Fruit fly (Drosophila melanogaster) whole organism, embryonic: ENCODE results near the gene Srr.
A peak's percentile ranks its signal among the peaks of the same experiment; 100 is the strongest.

ENCODE experiments used
- Abd-B ChIP-seq: fragments of 200-800 bp; sonication (Bioruptor generic); optimal IDR thresholded peaks from 2 replicates; lab custom pipeline; 2018; ENCODE audit warnings: missing biosample characterization, mild to moderate bottlenecking, missing genetic modification characterization, moderate library complexity
- CG10366 ChIP-seq: fragments of 200-800 bp; sonication (Bioruptor generic); IDR thresholded peaks from 2 replicates; pipeline ENCODE4 v1.3.6; 2022; ENCODE audit warnings: missing biosample characterization, missing genetic modification characterization
- CG10959 ChIP-seq: fragments of 200-800 bp; sonication (Bioruptor generic); IDR thresholded peaks from 2 replicates; pipeline ENCODE4 v1.3.6; 2022; ENCODE audit warnings: missing biosample characterization, missing genetic modification characterization
- CG10979 ChIP-seq: fragments of 200-800 bp; sonication (Bioruptor generic); optimal IDR thresholded peaks from 2 replicates; lab custom pipeline; 2018; ENCODE audit warnings: missing biosample characterization, mild to moderate bottlenecking, missing genetic modification characterization, moderate library complexity
- CG11247 ChIP-seq: fragments of 200-800 bp; sonication (Bioruptor generic); IDR thresholded peaks from 2 replicates; pipeline ENCODE4 v1.3.6; 2022; ENCODE audit warnings: missing biosample characterization, missing genetic modification characterization
- CG11398 ChIP-seq: fragments of 200-800 bp; sonication (Bioruptor generic); optimal IDR thresholded peaks from 2 replicates; lab custom pipeline; 2016; ENCODE audit warnings: missing biosample characterization, missing genetic modification characterization
- CG11695 ChIP-seq: fragments of 200-800 bp; sonication (Bioruptor generic); IDR thresholded peaks from 3 replicates; pipeline ENCODE4 v1.3.6; 2022; ENCODE audit warnings: missing biosample characterization, missing genetic modification characterization
- CG11723 ChIP-seq: fragments of 200-800 bp; sonication (Bioruptor generic); optimal IDR thresholded peaks from 2 replicates; lab custom pipeline; 2017; ENCODE audit warnings: missing biosample characterization, mild to moderate bottlenecking, missing genetic modification characterization
- CG13424 ChIP-seq: fragments of 200-800 bp; sonication (Bioruptor generic); optimal IDR thresholded peaks from 2 replicates; lab custom pipeline; 2019; ENCODE audit warnings: missing biosample characterization, mild to moderate bottlenecking, missing genetic modification characterization, moderate library complexity
- CG13624 ChIP-seq: fragments of 200-800 bp; sonication (Bioruptor generic); optimal IDR thresholded peaks from 2 replicates; lab custom pipeline; 2016; ENCODE audit warnings: missing biosample characterization, missing genetic modification characterization
- CG15011 ChIP-seq: fragments of 200-800 bp; sonication (Bioruptor generic); optimal IDR thresholded peaks from 3 replicates; lab custom pipeline; 2018; ENCODE audit warnings: missing biosample characterization, mild to moderate bottlenecking, missing genetic modification characterization
- CG17328 ChIP-seq: fragments of 200-800 bp; sonication (Bioruptor generic); IDR thresholded peaks from 2 replicates; pipeline ENCODE4 v1.3.6; 2022; ENCODE audit warnings: missing biosample characterization, missing genetic modification characterization
- CG17568 ChIP-seq: fragments of 200-800 bp; sonication (Bioruptor generic); optimal IDR thresholded peaks from 2 replicates; lab custom pipeline; 2018; ENCODE audit warnings: missing biosample characterization, mild to moderate bottlenecking, missing genetic modification characterization, moderate library complexity
- CG2889 ChIP-seq: fragments of 200-800 bp; sonication (Bioruptor generic); IDR thresholded peaks from 3 replicates; pipeline ENCODE4 v1.3.6; 2022; ENCODE audit warnings: missing biosample characterization, missing genetic modification characterization
- CG32772 ChIP-seq: fragments of 200-800 bp; sonication (Bioruptor generic); IDR thresholded peaks from 2 replicates; pipeline ENCODE4 v1.3.6; 2022; ENCODE audit warnings: missing biosample characterization, missing genetic modification characterization
- CG33557 ChIP-seq: fragments of 200-800 bp; sonication (Bioruptor generic); optimal IDR thresholded peaks from 2 replicates; lab custom pipeline; 2019; ENCODE audit warnings: missing biosample characterization, mild to moderate bottlenecking, missing genetic modification characterization, moderate library complexity
- CG43689 ChIP-seq: fragments of 200-800 bp; sonication (Bioruptor generic); IDR thresholded peaks from 2 replicates; pipeline ENCODE4 v1.3.6; 2022; ENCODE audit warnings: missing biosample characterization, missing genetic modification characterization
- CG4854 ChIP-seq: fragments of 200-800 bp; sonication (Bioruptor generic); optimal IDR thresholded peaks from 2 replicates; lab custom pipeline; 2016; ENCODE audit warnings: missing biosample characterization, missing genetic modification characterization, inconsistent platforms
- CG6813 ChIP-seq: fragments of 200-800 bp; sonication (Bioruptor generic); optimal IDR thresholded peaks from 2 replicates; lab custom pipeline; 2017; ENCODE audit warnings: missing biosample characterization, missing genetic modification characterization, mild to moderate bottlenecking, moderate library complexity, missing genetic modification reagents
- CG6854 ChIP-seq: fragments of 200-800 bp; sonication (Bioruptor generic); optimal IDR thresholded peaks from 3 replicates; lab custom pipeline; 2017; ENCODE audit warnings: missing biosample characterization, mild to moderate bottlenecking, missing genetic modification characterization
- CG7357 ChIP-seq: fragments of 200-800 bp; sonication (Bioruptor generic); IDR thresholded peaks from 3 replicates; pipeline ENCODE4 v1.3.6; 2022; ENCODE audit warnings: missing biosample characterization, missing genetic modification characterization
- CG7556 ChIP-seq: fragments of 200-800 bp; sonication (Bioruptor generic); optimal IDR thresholded peaks from 2 replicates; lab custom pipeline; 2017; ENCODE audit warnings: missing biosample characterization, mild to moderate bottlenecking, missing genetic modification characterization
- CG8388 ChIP-seq: fragments of 200-800 bp; sonication (Bioruptor generic); optimal IDR thresholded peaks from 2 replicates; lab custom pipeline; 2019; ENCODE audit warnings: missing biosample characterization, mild to moderate bottlenecking, missing genetic modification characterization, moderate library complexity
- Ets65A ChIP-seq: fragments of 200-800 bp; sonication (Bioruptor generic); peaks from one replicate; lab custom pipeline; 2016; ENCODE audit warnings: missing biosample characterization, missing genetic modification characterization
- Fer1 ChIP-seq: fragments of 200-800 bp; sonication (Bioruptor generic); optimal IDR thresholded peaks from 2 replicates; lab custom pipeline; 2017; ENCODE audit warnings: missing biosample characterization, mild to moderate bottlenecking, missing genetic modification characterization
- Hmr ChIP-seq: fragments of 200-800 bp; sonication (Bioruptor generic); optimal IDR thresholded peaks from 3 replicates; lab custom pipeline; 2017; ENCODE audit warnings: mild to moderate bottlenecking, missing biosample characterization, missing genetic modification reagents, missing genetic modification characterization
- Jarid2 ChIP-seq: fragments of 200-800 bp; sonication (Bioruptor generic); optimal IDR thresholded peaks from 3 replicates; lab custom pipeline; 2017; ENCODE audit warnings: mild to moderate bottlenecking, missing biosample characterization, missing genetic modification reagents, missing genetic modification characterization
- Mrtf ChIP-seq: fragments of 200-800 bp; sonication (Bioruptor generic); IDR thresholded peaks from 3 replicates; pipeline ENCODE4 v1.3.6; 2022; ENCODE audit warnings: missing biosample characterization, missing genetic modification characterization
- Oaz ChIP-seq: fragments of 200-800 bp; sonication (Bioruptor generic); IDR thresholded peaks from 2 replicates; pipeline ENCODE4 v1.3.6; 2022; ENCODE audit warnings: missing biosample characterization, missing genetic modification characterization
- Ssrp ChIP-seq: fragments of 200-800 bp; sonication (Bioruptor generic); optimal IDR thresholded peaks from 2 replicates; lab custom pipeline; 2018; ENCODE audit warnings: missing biosample characterization, mild to moderate bottlenecking, missing genetic modification characterization, moderate library complexity
- bsh ChIP-seq, 2 experiments: fragments of 200-800 bp; sonication (Bioruptor generic); optimal IDR thresholded peaks; 2 replicates each; lab custom pipeline; 2017 to 2018; ENCODE audit warnings: mild to moderate bottlenecking in 2 of 2, missing biosample characterization in 2 of 2, missing genetic modification characterization in 2 of 2, moderate library complexity in 1 of 2
- chif ChIP-seq, 2 experiments: fragments of 200-800 bp; sonication (Bioruptor generic); optimal IDR thresholded peaks; 3 replicates each; lab custom pipeline; 2016; ENCODE audit warnings: missing biosample characterization in 2 of 2, missing genetic modification characterization in 2 of 2
- dpn ChIP-seq, 2 experiments: fragments of 200-800 bp; sonication (Bioruptor generic); optimal IDR thresholded peaks; 3 replicates each; lab custom pipeline; 2016; ENCODE audit warnings: missing biosample characterization in 2 of 2, missing genetic modification characterization in 2 of 2
- fd102C ChIP-seq: fragments of 200-800 bp; sonication (Bioruptor generic); optimal IDR thresholded peaks from 2 replicates; lab custom pipeline; 2018; ENCODE audit warnings: missing biosample characterization, mild to moderate bottlenecking, missing genetic modification characterization, moderate library complexity
- gcm ChIP-seq: fragments of 200-800 bp; sonication (Bioruptor generic); optimal IDR thresholded peaks from 2 replicates; lab custom pipeline; 2019; ENCODE audit warnings: missing biosample characterization, mild to moderate bottlenecking, missing genetic modification characterization, moderate library complexity
- gt ChIP-seq: fragments of 200-800 bp; sonication (Bioruptor generic); IDR thresholded peaks from 2 replicates; pipeline ENCODE4 v1.3.6; 2022; ENCODE audit warnings: missing biosample characterization, missing genetic modification characterization
- her ChIP-seq: fragments of 200-800 bp; sonication (Bioruptor generic); optimal IDR thresholded peaks from 2 replicates; lab custom pipeline; 2016; ENCODE audit warnings: missing biosample characterization, missing genetic modification characterization
- jing ChIP-seq: fragments of 200-800 bp; sonication (Bioruptor generic); optimal IDR thresholded peaks from 2 replicates; lab custom pipeline; 2018; ENCODE audit warnings: missing biosample characterization, mild to moderate bottlenecking, missing genetic modification characterization
- lbe ChIP-seq: fragments of 200-800 bp; sonication (Bioruptor generic); optimal IDR thresholded peaks from 2 replicates; lab custom pipeline; 2016; ENCODE audit warnings: missing biosample characterization, mild to moderate bottlenecking, missing genetic modification characterization
- maf-S ChIP-seq: fragments of 200-800 bp; sonication (Bioruptor generic); optimal IDR thresholded peaks from 2 replicates; lab custom pipeline; 2016; ENCODE audit warnings: missing biosample characterization, missing genetic modification characterization
- mld ChIP-seq: fragments of 200-800 bp; sonication (Bioruptor generic); IDR thresholded peaks from 3 replicates; pipeline ENCODE4 v1.3.6; 2022; ENCODE audit warnings: missing biosample characterization, missing genetic modification characterization; ENCODE audit not compliant: partially characterized antibody
- nom ChIP-seq: fragments of 200-800 bp; sonication (Bioruptor generic); optimal IDR thresholded peaks from 2 replicates; lab custom pipeline; 2017; ENCODE audit warnings: missing biosample characterization, missing genetic modification characterization, mild to moderate bottlenecking, moderate library complexity, missing genetic modification reagents
- oc ChIP-seq: fragments of 200-800 bp; sonication (Bioruptor generic); optimal IDR thresholded peaks from 2 replicates; lab custom pipeline; 2018; ENCODE audit warnings: missing biosample characterization, mild to moderate bottlenecking, missing genetic modification characterization, moderate library complexity
- ranshi ChIP-seq: fragments of 200-800 bp; sonication (Bioruptor generic); IDR thresholded peaks from 2 replicates; pipeline ENCODE4 v1.3.6; 2022; ENCODE audit warnings: missing biosample characterization, missing genetic modification characterization
- seq ChIP-seq: fragments of 200-800 bp; sonication (Bioruptor generic); IDR thresholded peaks from 2 replicates; pipeline ENCODE4 v1.3.6; 2022; ENCODE audit warnings: missing biosample characterization, missing genetic modification characterization
- toy ChIP-seq: fragments of 200-800 bp; sonication (Bioruptor generic); IDR thresholded peaks from 2 replicates; pipeline ENCODE4 v1.3.6; 2022; ENCODE audit warnings: missing biosample characterization, missing genetic modification characterization
- twi ChIP-seq: fragments of 200-800 bp; optimal IDR thresholded peaks from 2 replicates; lab custom pipeline; 2019; ENCODE audit warnings: missing biosample characterization, mild to moderate bottlenecking, missing genetic modification characterization, moderate library complexity
- vvl ChIP-seq: fragments of 200-800 bp; sonication (Bioruptor generic); IDR thresholded peaks from 2 replicates; pipeline ENCODE4 v1.3.6; 2022; ENCODE audit warnings: missing biosample characterization, missing genetic modification characterization
- zfh2 ChIP-seq: fragments of 200-800 bp; sonication (Bioruptor generic); optimal IDR thresholded peaks from 2 replicates; lab custom pipeline; 2016; ENCODE audit warnings: missing biosample characterization, missing genetic modification characterization

The Srr gene

dm6 chr3R:9378644-9379411 is 13.6 kb downstream of the Srr start (continued):
- no peak for TF ChIP-seq seq (GFP tag; lab: Robert Waterston, UW)
- TF ChIP-seq vvl = peak; percentile 58
- TF ChIP-seq toy = no peak
- TF ChIP-seq Ssrp = peak; percentile 61
- no peak for TF ChIP-seq CG10366
- peak; percentile 69 for TF ChIP-seq twi (tag; lab: Kevin White, UChicago)
- TF ChIP-seq nom = peak; percentile 68
- peak; percentile 16 for TF ChIP-seq Jarid2
- TF ChIP-seq CG8388 (GFP tag; lab: Kevin White, UChicago) = peak; percentile 61
- TF ChIP-seq her = no peak
- TF ChIP-seq mld (GFP tag; lab: Robert Waterston, UW) = no peak
- peak; percentile 20 for TF ChIP-seq CG11723 (GFP tag; lab: Kevin White, UChicago)
- TF ChIP-seq CG2889 = no peak
- TF ChIP-seq Mrtf = no peak
- TF ChIP-seq CG4854 (GFP tag; lab: Kevin White, UChicago) = no peak
- TF ChIP-seq CG11695 (GFP tag; lab: Robert Waterston, UW) = 0 out of 3 replicates have a peak, but pooled peaks have one; percentile 30
- TF ChIP-seq CG7556 (GFP tag; lab: Kevin White, UChicago) = peak; percentile 78
- TF ChIP-seq CG10959 (GFP tag; lab: Robert Waterston, UW) = peak; percentile 63; the same call in 1 of the 2 replicates
- TF ChIP-seq CG6854 = no peak
- peak; percentile 32; the same call in 1 of the 2 replicates for TF ChIP-seq ranshi
- TF ChIP-seq Hmr = no peak
- TF ChIP-seq CG15011 (GFP tag; lab: Kevin White, UChicago) = no peak
- TF ChIP-seq chif (GFP tag; optimal IDR thresholded peaks at IDR 0.05; lab: Kevin White, UChicago) = no peak
- peak; percentile 9 for TF ChIP-seq Abd-B (GFP tag; lab: Kevin White, UChicago)
- TF ChIP-seq dpn (GFP tag; optimal IDR thresholded peaks at IDR 0.05; lab: Kevin White, UChicago) = peak in 1 of 2 experiments; percentile 20
- TF ChIP-seq CG17568 (GFP tag; lab: Kevin White, UChicago) = peak; percentile 0
- TF ChIP-seq CG13424 = peak; percentile 50
- TF ChIP-seq CG6813 (GFP tag; lab: Kevin White, UChicago) = peak; percentile 22
- peak; percentile 85 for TF ChIP-seq CG33557 (GFP tag; lab: Kevin White, UChicago)
- no peak for TF ChIP-seq CG43689 (GFP tag; lab: Robert Waterston, UW)
- TF ChIP-seq CG7357 (GFP tag; lab: Robert Waterston, UW) = peak; percentile 32; the same call in 1 of the 3 replicates
- TF ChIP-seq CG11398 (GFP tag; lab: Kevin White, UChicago) = no peak
- TF ChIP-seq CG32772 (GFP tag; lab: Robert Waterston, UW) = peak; percentile 27; the same call in 1 of the 2 replicates
- TF ChIP-seq zfh2 (GFP tag; lab: Kevin White, UChicago) = no peak
- TF ChIP-seq lbe (GFP tag; lab: Kevin White, UChicago) = peak; percentile 84
- TF ChIP-seq maf-S = no peak
- peak; percentile 76 for TF ChIP-seq gcm (GFP tag; lab: Kevin White, UChicago)
- TF ChIP-seq CG10979 (tag; lab: Kevin White, UChicago) = peak; percentile 87
- peak; percentile 32 for TF ChIP-seq Ets65A (GFP tag; lab: Kevin White, UChicago)
- TF ChIP-seq CG13624 (GFP tag; lab: Kevin White, UChicago) = peak; percentile 7
- no peak for TF ChIP-seq gt
- TF ChIP-seq Oaz (GFP tag; lab: Robert Waterston, UW) = no peak
- TF ChIP-seq fd102C = peak; percentile 65
- TF ChIP-seq bsh (GFP tag; optimal IDR thresholded peaks at IDR 0.05; lab: Kevin White, UChicago) = peak; percentile 65 to 74
- no peak for TF ChIP-seq oc
- TF ChIP-seq jing (GFP tag; lab: Kevin White, UChicago) = no peak
- TF ChIP-seq CG17328 (GFP tag; lab: Robert Waterston, UW) = peak; percentile 50
- TF ChIP-seq Fer1 (GFP tag; lab: Kevin White, UChicago) = peak; percentile 32
- TF ChIP-seq CG11247 (GFP tag; lab: Robert Waterston, UW) = 0 out of 2 replicates have a peak, but pooled peaks have one; percentile 7
